Fruit fly (Drosophila melanogaster) whole organism, embryonic: Measurements from ENCODE around the gene Glos.

Source experiments
- Aef1 ChIP-seq: fragments of 200-800 bp; sonication (Bioruptor generic); IDR thresholded peaks from 3 replicates; pipeline ENCODE4 v1.3.6; 2022; ENCODE audit warnings: missing biosample characterization, missing genetic modification characterization
- Blimp-1 ChIP-seq: fragments of 200-800 bp; sonication (Bioruptor generic); optimal IDR thresholded peaks from 3 replicates; lab custom pipeline; 2018; ENCODE audit warnings: missing biosample characterization, missing genetic modification characterization, mild to moderate bottlenecking, moderate library complexity, missing genetic modification reagents
- CG11504 ChIP-seq: fragments of 200-800 bp; sonication (Bioruptor generic); optimal IDR thresholded peaks from 3 replicates; lab custom pipeline; 2019; ENCODE audit warnings: missing biosample characterization, mild to moderate bottlenecking, missing genetic modification characterization, moderate library complexity
- CG11696 ChIP-seq: fragments of 200-800 bp; sonication (Bioruptor generic); IDR thresholded peaks from 2 replicates; pipeline ENCODE4 v1.3.6; 2022; ENCODE audit warnings: missing biosample characterization, missing genetic modification characterization
- CG12659 ChIP-seq: fragments of 200-800 bp; sonication (Bioruptor generic); optimal IDR thresholded peaks from 3 replicates; lab custom pipeline; 2017; ENCODE audit warnings: mild to moderate bottlenecking, missing biosample characterization, missing genetic modification reagents, missing genetic modification characterization
- CG12769 ChIP-seq: fragments of 200-800 bp; sonication (Bioruptor generic); optimal IDR thresholded peaks from 2 replicates; lab custom pipeline; 2019; ENCODE audit warnings: missing biosample characterization, mild to moderate bottlenecking, missing genetic modification characterization, moderate library complexity
- CG13296 ChIP-seq: fragments of 200-800 bp; sonication (Bioruptor generic); optimal IDR thresholded peaks from 3 replicates; lab custom pipeline; 2018; ENCODE audit warnings: missing biosample characterization, mild to moderate bottlenecking, missing genetic modification characterization
- CG14050 ChIP-seq: fragments of 200-800 bp; sonication (Bioruptor generic); IDR thresholded peaks from 3 replicates; pipeline ENCODE4 v1.3.6; 2022; ENCODE audit warnings: missing biosample characterization, missing genetic modification characterization
- CG1602 ChIP-seq: fragments of 200-800 bp; sonication (Bioruptor generic); optimal IDR thresholded peaks from 3 replicates; lab custom pipeline; 2016; ENCODE audit warnings: missing biosample characterization, missing genetic modification characterization
- CG1832 ChIP-seq: fragments of 200-800 bp; sonication (Bioruptor generic); optimal IDR thresholded peaks from 2 replicates; lab custom pipeline; 2017; ENCODE audit warnings: missing biosample characterization, mild to moderate bottlenecking, missing genetic modification characterization, inconsistent platforms
- CG18599 ChIP-seq: fragments of 200-800 bp; sonication (Bioruptor generic); optimal IDR thresholded peaks from 3 replicates; lab custom pipeline; 2017; ENCODE audit warnings: missing biosample characterization, missing genetic modification characterization, mild to moderate bottlenecking, moderate library complexity, missing genetic modification reagents
- CG2678 ChIP-seq: fragments of 200-800 bp; sonication (Bioruptor generic); optimal IDR thresholded peaks from 3 replicates; lab custom pipeline; 2019; ENCODE audit warnings: missing biosample characterization, mild to moderate bottlenecking, missing genetic modification characterization, moderate library complexity
- CG4730 ChIP-seq: fragments of 200-800 bp; sonication (Bioruptor generic); IDR thresholded peaks from 2 replicates; pipeline ENCODE4 v1.3.6; 2022; ENCODE audit warnings: missing biosample characterization, missing genetic modification characterization
- CG5180 ChIP-seq: fragments of 200-800 bp; sonication (Bioruptor generic); optimal IDR thresholded peaks from 3 replicates; lab custom pipeline; 2017; ENCODE audit warnings: missing biosample characterization, missing genetic modification characterization, mild to moderate bottlenecking, moderate library complexity, missing genetic modification reagents
- CG6654 ChIP-seq: fragments of 200-800 bp; sonication (Bioruptor generic); optimal IDR thresholded peaks from 2 replicates; lab custom pipeline; 2017; ENCODE audit warnings: missing biosample characterization, mild to moderate bottlenecking, missing genetic modification characterization
- CG7372 ChIP-seq: fragments of 200-800 bp; sonication (Bioruptor generic); IDR thresholded peaks from 2 replicates; pipeline ENCODE4 v1.3.6; 2022; ENCODE audit warnings: missing biosample characterization, missing genetic modification characterization
- Dip3 ChIP-seq: fragments of 200-800 bp; sonication (Bioruptor generic); optimal IDR thresholded peaks from 3 replicates; lab custom pipeline; 2016; ENCODE audit warnings: missing biosample characterization, missing genetic modification characterization
- Drgx ChIP-seq: fragments of 200-800 bp; sonication (Bioruptor generic); IDR thresholded peaks from 2 replicates; pipeline ENCODE4 v1.3.6; 2022; ENCODE audit warnings: missing biosample characterization, missing genetic modification characterization
- Ets65A ChIP-seq: fragments of 200-800 bp; sonication (Bioruptor generic); peaks from one replicate; lab custom pipeline; 2016; ENCODE audit warnings: missing biosample characterization, missing genetic modification characterization
- Mad ChIP-seq: fragments of 200-800 bp; sonication (Bioruptor generic); optimal IDR thresholded peaks from 2 replicates; lab custom pipeline; 2016; ENCODE audit warnings: missing biosample characterization, missing genetic modification characterization
- Med ChIP-seq: fragments of 200-800 bp; sonication (Bioruptor generic); peaks from one replicate; lab custom pipeline; 2016; ENCODE audit warnings: missing biosample characterization, missing genetic modification characterization, mild to moderate bottlenecking, inconsistent platforms, moderate library complexity
- Meics ChIP-seq: fragments of 200-800 bp; sonication (Bioruptor generic); optimal IDR thresholded peaks from 2 replicates; lab custom pipeline; 2017; ENCODE audit warnings: missing biosample characterization, mild to moderate bottlenecking, missing genetic modification characterization
- Oli ChIP-seq: fragments of 200-800 bp; sonication (Bioruptor generic); optimal IDR thresholded peaks from 2 replicates; lab custom pipeline; 2018; ENCODE audit warnings: missing biosample characterization, mild to moderate bottlenecking, missing genetic modification characterization, moderate library complexity
- TFAM ChIP-seq: fragments of 200-800 bp; sonication (Bioruptor generic); optimal IDR thresholded peaks from 2 replicates; lab custom pipeline; 2017; ENCODE audit warnings: missing biosample characterization, missing genetic modification characterization, inconsistent platforms
- btn ChIP-seq: fragments of 200-800 bp; sonication (Bioruptor generic); optimal IDR thresholded peaks from 2 replicates; lab custom pipeline; 2016; ENCODE audit warnings: missing biosample characterization, missing genetic modification characterization
- cg ChIP-seq: fragments of 200-800 bp; sonication (Bioruptor generic); optimal IDR thresholded peaks from 3 replicates; lab custom pipeline; 2019; ENCODE audit warnings: missing biosample characterization, mild to moderate bottlenecking, missing genetic modification characterization, moderate library complexity
- corto ChIP-seq: fragments of 200-800 bp; sonication (Bioruptor generic); optimal IDR thresholded peaks from 2 replicates; lab custom pipeline; 2016; ENCODE audit warnings: missing biosample characterization, mild to moderate bottlenecking, missing genetic modification characterization, moderate library complexity
- crol ChIP-seq: fragments of 200-800 bp; sonication (Bioruptor generic); IDR thresholded peaks from 2 replicates; pipeline ENCODE4 v1.3.6; 2022; ENCODE audit warnings: missing biosample characterization, missing genetic modification characterization
- crp ChIP-seq, 2 experiments: fragments of 200-800 bp; sonication (Bioruptor generic); optimal IDR thresholded peaks; 2 replicates in 1 of 2; 3 replicates in 1 of 2; lab custom pipeline; 2017; ENCODE audit warnings: missing biosample characterization in 2 of 2, missing genetic modification characterization in 2 of 2, mild to moderate bottlenecking in 1 of 2, moderate library complexity in 1 of 2
- gce ChIP-seq: fragments of 200-800 bp; sonication (Bioruptor generic); IDR thresholded peaks from 3 replicates; pipeline ENCODE4 v1.3.6; 2022; ENCODE audit warnings: missing biosample characterization, missing genetic modification characterization
- gem ChIP-seq: fragments of 200-800 bp; sonication (Bioruptor generic); optimal IDR thresholded peaks from 2 replicates; lab custom pipeline; 2019; ENCODE audit warnings: missing biosample characterization, mild to moderate bottlenecking, missing genetic modification characterization, moderate library complexity
- lab ChIP-seq: fragments of 200-800 bp; sonication (Bioruptor generic); optimal IDR thresholded peaks from 3 replicates; lab custom pipeline; 2017; ENCODE audit warnings: missing biosample characterization, missing genetic modification characterization, mild to moderate bottlenecking, moderate library complexity, missing genetic modification reagents
- nom ChIP-seq: fragments of 200-800 bp; sonication (Bioruptor generic); optimal IDR thresholded peaks from 2 replicates; lab custom pipeline; 2017; ENCODE audit warnings: missing biosample characterization, missing genetic modification characterization, mild to moderate bottlenecking, moderate library complexity, missing genetic modification reagents
- oc ChIP-seq: fragments of 200-800 bp; sonication (Bioruptor generic); optimal IDR thresholded peaks from 2 replicates; lab custom pipeline; 2018; ENCODE audit warnings: missing biosample characterization, mild to moderate bottlenecking, missing genetic modification characterization, moderate library complexity
- pum ChIP-seq: fragments of 200-800 bp; sonication (Bioruptor generic); optimal IDR thresholded peaks from 2 replicates; lab custom pipeline; 2016; ENCODE audit warnings: missing biosample characterization, missing genetic modification characterization
- row ChIP-seq: fragments of 200-800 bp; sonication (Bioruptor generic); IDR thresholded peaks from 3 replicates; pipeline ENCODE4 v1.3.6; 2022; ENCODE audit warnings: missing biosample characterization, missing genetic modification characterization
- sens ChIP-seq: fragments of 200-800 bp; sonication (Bioruptor generic); peaks from one replicate; lab custom pipeline; 2016; ENCODE audit warnings: missing biosample characterization, missing genetic modification characterization
- sima ChIP-seq: fragments of 200-800 bp; sonication (Bioruptor generic); optimal IDR thresholded peaks from 2 replicates; lab custom pipeline; 2016; ENCODE audit warnings: missing biosample characterization, missing genetic modification characterization
- sisA ChIP-seq: fragments of 200-800 bp; sonication (Bioruptor generic); IDR thresholded peaks from 2 replicates; pipeline ENCODE4 v1.3.6; 2022; ENCODE audit warnings: missing biosample characterization, missing genetic modification characterization
- slbo ChIP-seq: fragments of 200-800 bp; sonication (Bioruptor generic); IDR thresholded peaks from 2 replicates; pipeline ENCODE4 v1.3.6; 2022; ENCODE audit warnings: missing biosample characterization, missing genetic modification characterization
- slp2 ChIP-seq: fragments of 200-800 bp; sonication (Bioruptor generic); optimal IDR thresholded peaks from 2 replicates; lab custom pipeline; 2016; ENCODE audit warnings: missing biosample characterization, missing genetic modification characterization
- sqz ChIP-seq: fragments of 200-800 bp; sonication (Bioruptor generic); optimal IDR thresholded peaks from 3 replicates; lab custom pipeline; 2018; ENCODE audit warnings: missing biosample characterization, mild to moderate bottlenecking, missing genetic modification characterization
- wek ChIP-seq: fragments of 200-800 bp; sonication (Bioruptor generic); optimal IDR thresholded peaks from 3 replicates; lab custom pipeline; 2018; ENCODE audit warnings: missing biosample characterization, mild to moderate bottlenecking, missing genetic modification characterization, moderate library complexity
- z ChIP-seq: fragments of 200-800 bp; sonication (Bioruptor generic); IDR thresholded peaks from 3 replicates; pipeline ENCODE4 v1.3.6; 2022; ENCODE audit warnings: missing biosample characterization, missing genetic modification characterization

Glos gene

dm6 chrX:3886751-3887150, 49.6 kb upstream of the Glos start:
- TF ChIP-seq CG12659 (no peak), oc (tag; lab: Kevin White, UChicago) (peak; percentile 65), Blimp-1 (GFP tag; lab: Kevin White, UChicago) (peak; percentile 90)

- TF ChIP-seq CG5180 (GFP tag; lab: Kevin White, UChicago) = peak; percentile 95
- peak; percentile 51 for TF ChIP-seq Med
- TF ChIP-seq z (GFP tag; lab: Robert Waterston, UW) = peak; percentile 74; the same call in 2 of the 3 replicates
- TF ChIP-seq Blimp-1 (GFP tag; lab: Kevin White, UChicago) = peak; percentile 84
- 0 out of 2 replicates have a peak, but pooled peaks have one; percentile 14 for TF ChIP-seq crol (GFP tag; lab: Robert Waterston, UW)
- TF ChIP-seq corto (GFP tag; lab: Kevin White, UChicago) = no peak
- TF ChIP-seq Ets65A (GFP tag; lab: Kevin White, UChicago) = no peak
- TF ChIP-seq cg (GFP tag; lab: Kevin White, UChicago) = peak; percentile 3
- peak; percentile 50 for TF ChIP-seq sqz
Measured at dm6 chrX:3887606-3888216, 48.6 kb upstream of the Glos start.

dm6 chrX:3901926-3902325, 34.4 kb upstream of the Glos start:
- TF ChIP-seq Ets65A (GFP tag; lab: Kevin White, UChicago) (peak; percentile 70), CG7372 (peak; percentile 64), CG12769 (tag; lab: Kevin White, UChicago) (no peak)

dm6 chrX:3928520-3928919, 7.8 kb upstream of the Glos start:
- peak; percentile 94 for TF ChIP-seq Ets65A (GFP tag; lab: Kevin White, UChicago)
- peak; percentile 10 for TF ChIP-seq gem
- TF ChIP-seq sima = peak; percentile 17
- peak; percentile 17 for TF ChIP-seq Meics (GFP tag; lab: Kevin White, UChicago)
- no peak for TF ChIP-seq crp (GFP tag; optimal IDR thresholded peaks at IDR 0.05; lab: Kevin White, UChicago)
- peak; percentile 27 for TF ChIP-seq sens (GFP tag; lab: Kevin White, UChicago)
- no peak for TF ChIP-seq CG11696 (GFP tag; lab: Robert Waterston, UW)
- no peak for TF ChIP-seq CG13296
- 0 out of 3 replicates have a peak, but pooled peaks have one; percentile 12 for TF ChIP-seq row
- TF ChIP-seq Mad = no peak
- no peak for TF ChIP-seq slbo (GFP tag; lab: Robert Waterston, UW)
- peak; percentile 3 for TF ChIP-seq CG2678 (tag; lab: Kevin White, UChicago)
- TF ChIP-seq Aef1 (GFP tag; lab: Robert Waterston, UW) = no peak
- TF ChIP-seq pum (GFP tag; lab: Kevin White, UChicago) = no peak
- no peak for TF ChIP-seq wek (GFP tag; lab: Kevin White, UChicago)
- 0 out of 2 replicates have a peak, but pooled peaks have one; percentile 34 for TF ChIP-seq Drgx
- peak; percentile 5; the same call in 1 of the 2 replicates for TF ChIP-seq sisA (GFP tag; lab: Robert Waterston, UW)
- TF ChIP-seq Dip3 (GFP tag; lab: Kevin White, UChicago) = no peak
- no peak for TF ChIP-seq CG1602 (GFP tag; lab: Kevin White, UChicago)
- no peak for TF ChIP-seq CG14050
- TF ChIP-seq CG1832 = no peak
- TF ChIP-seq Oli (tag; lab: Kevin White, UChicago) = no peak
- peak; percentile 15 for TF ChIP-seq CG11504
- peak; percentile 2 for TF ChIP-seq lab (GFP tag; lab: Kevin White, UChicago)
- TF ChIP-seq slp2 = no peak
- peak; percentile 19 for TF ChIP-seq CG18599 (GFP tag; lab: Kevin White, UChicago)
- no peak for TF ChIP-seq TFAM (GFP tag; lab: Kevin White, UChicago)
- TF ChIP-seq CG4730 (GFP tag; lab: Robert Waterston, UW) = no peak
- TF ChIP-seq gce (GFP tag; lab: Robert Waterston, UW) = no peak
- TF ChIP-seq CG6654 (GFP tag; lab: Kevin White, UChicago) = no peak
- no peak for TF ChIP-seq Blimp-1 (GFP tag; lab: Kevin White, UChicago)
- TF ChIP-seq btn (GFP tag; lab: Kevin White, UChicago) = no peak
- no peak for TF ChIP-seq nom
